Fruit fly (Drosophila melanogaster) whole organism, embryonic: ENCODE data around the gene Alp10.

ENCODE experiments used
- Asciz ChIP-seq: fragments of 200-800 bp; sonication (Bioruptor generic); optimal IDR thresholded peaks from 2 replicates; lab custom pipeline; 2017; ENCODE audit warnings: missing biosample characterization, mild to moderate bottlenecking, missing genetic modification characterization, missing genetic modification reagents
- CG10209 ChIP-seq: fragments of 200-800 bp; sonication (Bioruptor generic); optimal IDR thresholded peaks from 3 replicates; lab custom pipeline; 2017; ENCODE audit warnings: missing biosample characterization, mild to moderate bottlenecking, missing genetic modification characterization, missing genetic modification reagents
- CG1024 ChIP-seq: fragments of 200-800 bp; sonication (Bioruptor generic); IDR thresholded peaks from 2 replicates; pipeline ENCODE4 v1.3.6; 2022; ENCODE audit warnings: missing biosample characterization, missing genetic modification characterization
- CG11504 ChIP-seq: fragments of 200-800 bp; sonication (Bioruptor generic); optimal IDR thresholded peaks from 3 replicates; lab custom pipeline; 2019; ENCODE audit warnings: missing biosample characterization, mild to moderate bottlenecking, missing genetic modification characterization, moderate library complexity
- CG12299 ChIP-seq: fragments of 200-800 bp; sonication (Bioruptor generic); optimal IDR thresholded peaks from 2 replicates; lab custom pipeline; 2018; ENCODE audit warnings: missing biosample characterization, mild to moderate bottlenecking, missing genetic modification characterization
- CG1233 ChIP-seq: fragments of 200-800 bp; sonication (Bioruptor generic); optimal IDR thresholded peaks from 4 replicates; lab custom pipeline; 2018; ENCODE audit warnings: missing biosample characterization, mild to moderate bottlenecking, missing genetic modification characterization
- CG12744 ChIP-seq: fragments of 200-800 bp; sonication (Bioruptor generic); optimal IDR thresholded peaks from 2 replicates; lab custom pipeline; 2016; ENCODE audit warnings: missing biosample characterization, missing genetic modification characterization
- CG13287 ChIP-seq: fragments of 200-800 bp; sonication (Bioruptor generic); IDR thresholded peaks from 2 replicates; pipeline ENCODE4 v1.3.6; 2022; ENCODE audit warnings: missing biosample characterization, missing genetic modification characterization; ENCODE audit not compliant: partially characterized antibody
- CG15479 ChIP-seq: fragments of 200-800 bp; sonication (Bioruptor generic); optimal IDR thresholded peaks from 3 replicates; lab custom pipeline; 2019; ENCODE audit warnings: missing biosample characterization, mild to moderate bottlenecking, missing genetic modification characterization, moderate library complexity
- CG1603 ChIP-seq: fragments of 200-800 bp; sonication (Bioruptor generic); optimal IDR thresholded peaks from 2 replicates; lab custom pipeline; 2019; ENCODE audit warnings: missing biosample characterization, mild to moderate bottlenecking, missing genetic modification characterization, moderate library complexity
- CG3281 ChIP-seq: fragments of 200-800 bp; sonication (Bioruptor generic); optimal IDR thresholded peaks from 3 replicates; lab custom pipeline; 2017; ENCODE audit warnings: missing biosample characterization, mild to moderate bottlenecking, missing genetic modification characterization
- CG33213 ChIP-seq: fragments of 200-800 bp; sonication (Bioruptor generic); optimal IDR thresholded peaks from 3 replicates; lab custom pipeline; 2016; ENCODE audit warnings: missing biosample characterization, missing genetic modification characterization
- CG33557 ChIP-seq: fragments of 200-800 bp; sonication (Bioruptor generic); optimal IDR thresholded peaks from 2 replicates; lab custom pipeline; 2019; ENCODE audit warnings: missing biosample characterization, mild to moderate bottlenecking, missing genetic modification characterization, moderate library complexity
- CG34422 ChIP-seq: fragments of 200-800 bp; sonication (Bioruptor generic); IDR thresholded peaks from 3 replicates; pipeline ENCODE4 v1.3.6; 2022; ENCODE audit warnings: missing biosample characterization, missing genetic modification characterization
- CG4617 ChIP-seq: fragments of 200-800 bp; sonication (Bioruptor generic); optimal IDR thresholded peaks from 3 replicates; lab custom pipeline; 2016; ENCODE audit warnings: missing biosample characterization, missing genetic modification characterization, borderline replicate concordance
- CG5245 ChIP-seq: fragments of 200-800 bp; sonication (Bioruptor generic); optimal IDR thresholded peaks from 3 replicates; lab custom pipeline; 2016; ENCODE audit warnings: missing biosample characterization, missing genetic modification characterization
- CG7372 ChIP-seq: fragments of 200-800 bp; sonication (Bioruptor generic); IDR thresholded peaks from 2 replicates; pipeline ENCODE4 v1.3.6; 2022; ENCODE audit warnings: missing biosample characterization, missing genetic modification characterization
- CG8388 ChIP-seq: fragments of 200-800 bp; sonication (Bioruptor generic); optimal IDR thresholded peaks from 2 replicates; lab custom pipeline; 2019; ENCODE audit warnings: missing biosample characterization, mild to moderate bottlenecking, missing genetic modification characterization, moderate library complexity
- CG8765 ChIP-seq: fragments of 200-800 bp; sonication (Bioruptor generic); IDR thresholded peaks from 2 replicates; pipeline ENCODE4 v1.3.6; 2022; ENCODE audit warnings: missing biosample characterization, missing genetic modification characterization
- CTCF ChIP-seq: fragments of 200-800 bp; sonication (Bioruptor generic); optimal IDR thresholded peaks from 2 replicates; lab custom pipeline; 2017; ENCODE audit warnings: missing biosample characterization, mild to moderate bottlenecking, missing genetic modification characterization, moderate library complexity
- Dfd ChIP-seq, 2 experiments: fragments of >200 bp; optimal IDR thresholded peaks; 2 replicates each; lab custom pipeline; 2017; ENCODE audit warnings: missing biosample characterization in 2 of 2, missing genetic modification characterization in 2 of 2
- Dp ChIP-seq: fragments of 200-800 bp; sonication (Bioruptor generic); optimal IDR thresholded peaks from 2 replicates; lab custom pipeline; 2018; ENCODE audit warnings: missing biosample characterization, mild to moderate bottlenecking, missing genetic modification characterization, moderate library complexity
- E2f2 ChIP-seq: fragments of 200-800 bp; sonication (Bioruptor generic); IDR thresholded peaks from 2 replicates; pipeline ENCODE4 v1.3.6; 2022; ENCODE audit warnings: missing biosample characterization, missing genetic modification characterization
- Fer2 ChIP-seq: fragments of 200-800 bp; sonication (Bioruptor generic); optimal IDR thresholded peaks from 2 replicates; lab custom pipeline; 2018; ENCODE audit warnings: missing biosample characterization, mild to moderate bottlenecking, missing genetic modification characterization, moderate library complexity
- HHEX ChIP-seq: fragments of 200-800 bp; sonication (Bioruptor generic); optimal IDR thresholded peaks from 3 replicates; lab custom pipeline; 2017; ENCODE audit warnings: missing biosample characterization, mild to moderate bottlenecking, missing genetic modification characterization, missing genetic modification reagents
- HmgZ ChIP-seq: fragments of 200-800 bp; sonication (Bioruptor generic); optimal IDR thresholded peaks from 2 replicates; lab custom pipeline; 2018; ENCODE audit warnings: missing biosample characterization, mild to moderate bottlenecking, missing genetic modification characterization
- Hmx ChIP-seq: fragments of 200-800 bp; sonication (Bioruptor generic); optimal IDR thresholded peaks from 2 replicates; lab custom pipeline; 2016; ENCODE audit warnings: missing biosample characterization, missing genetic modification characterization
- Nf-YB ChIP-seq: fragments of 200-800 bp; sonication (Bioruptor generic); optimal IDR thresholded peaks from 3 replicates; lab custom pipeline; 2019; ENCODE audit warnings: missing biosample characterization, mild to moderate bottlenecking, missing genetic modification characterization, moderate library complexity
- Scr ChIP-seq: fragments of 200-800 bp; sonication (Bioruptor generic); IDR thresholded peaks from 2 replicates; pipeline ENCODE4 v1.3.6; 2022; ENCODE audit warnings: missing biosample characterization, missing genetic modification characterization; ENCODE audit not compliant: partially characterized antibody
- Ssrp ChIP-seq: fragments of 200-800 bp; sonication (Bioruptor generic); optimal IDR thresholded peaks from 2 replicates; lab custom pipeline; 2018; ENCODE audit warnings: missing biosample characterization, mild to moderate bottlenecking, missing genetic modification characterization, moderate library complexity
- Tbp ChIP-seq: fragments of >200 bp; optimal IDR thresholded peaks from 2 replicates; lab custom pipeline; 2018; ENCODE audit warnings: missing biosample characterization, missing genetic modification characterization
- Xrp1 ChIP-seq: fragments of 200-800 bp; sonication (Bioruptor generic); IDR thresholded peaks from 2 replicates; pipeline ENCODE4 v1.3.6; 2022; ENCODE audit warnings: missing biosample characterization, missing genetic modification characterization
- ac ChIP-seq: fragments of 200-800 bp; sonication (Bioruptor generic); optimal IDR thresholded peaks from 3 replicates; lab custom pipeline; 2017; ENCODE audit warnings: missing biosample characterization, mild to moderate bottlenecking, missing genetic modification characterization
- amos ChIP-seq: fragments of 200-800 bp; sonication (Bioruptor generic); IDR thresholded peaks from 2 replicates; pipeline ENCODE4 v1.3.6; 2022; ENCODE audit warnings: missing biosample characterization, missing genetic modification characterization; ENCODE audit not compliant: partially characterized antibody
- ato ChIP-seq: fragments of 200-800 bp; sonication (Bioruptor generic); IDR thresholded peaks from 2 replicates; pipeline ENCODE4 v1.3.6; 2022; ENCODE audit warnings: missing biosample characterization, missing genetic modification characterization; ENCODE audit not compliant: partially characterized antibody
- bigmax ChIP-seq: fragments of 200-800 bp; sonication (Bioruptor generic); optimal IDR thresholded peaks from 2 replicates; lab custom pipeline; 2018; ENCODE audit warnings: missing biosample characterization, mild to moderate bottlenecking, missing genetic modification characterization
- ftz-f1 ChIP-seq: fragments of 200-800 bp; sonication (Bioruptor generic); optimal IDR thresholded peaks from 2 replicates; lab custom pipeline; 2016; ENCODE audit warnings: missing biosample characterization, missing genetic modification characterization
- gsb-n ChIP-seq: fragments of 200-800 bp; sonication (Bioruptor generic); optimal IDR thresholded peaks from 3 replicates; lab custom pipeline; 2018; ENCODE audit warnings: missing biosample characterization, mild to moderate bottlenecking, missing genetic modification characterization
- hbn ChIP-seq: fragments of 200-800 bp; sonication (Bioruptor generic); IDR thresholded peaks from 2 replicates; pipeline ENCODE4 v1.3.6; 2022; ENCODE audit warnings: missing biosample characterization, missing genetic modification characterization; ENCODE audit not compliant: partially characterized antibody
- insv ChIP-seq, 2 experiments: fragments of 200-800 bp; sonication (Bioruptor generic); optimal IDR thresholded peaks; 3 replicates each; lab custom pipeline; 2016 to 2018; ENCODE audit warnings: missing biosample characterization in 2 of 2, missing genetic modification characterization in 2 of 2
- kni ChIP-seq: fragments of 200-800 bp; sonication (Bioruptor generic); optimal IDR thresholded peaks from 3 replicates; lab custom pipeline; 2017; ENCODE audit warnings: mild to moderate bottlenecking, missing biosample characterization, missing genetic modification reagents, missing genetic modification characterization
- lilli ChIP-seq: fragments of 200-800 bp; sonication (Bioruptor generic); optimal IDR thresholded peaks from 3 replicates; lab custom pipeline; 2016; ENCODE audit warnings: missing biosample characterization, missing genetic modification characterization
- lmd ChIP-seq: fragments of 200-800 bp; sonication (Bioruptor generic); IDR thresholded peaks from 2 replicates; pipeline ENCODE4 v1.3.6; 2022; ENCODE audit warnings: missing biosample characterization, missing genetic modification characterization
- mirr ChIP-seq: fragments of 200-800 bp; sonication (Bioruptor generic); optimal IDR thresholded peaks from 3 replicates; lab custom pipeline; 2018; ENCODE audit warnings: missing biosample characterization, mild to moderate bottlenecking, missing genetic modification characterization
- nerfin-2 ChIP-seq: fragments of 200-800 bp; sonication (Bioruptor generic); IDR thresholded peaks from 2 replicates; pipeline ENCODE4 v1.3.6; 2022; ENCODE audit warnings: missing biosample characterization, missing genetic modification characterization; ENCODE audit not compliant: partially characterized antibody
- peb ChIP-seq: fragments of 200-800 bp; sonication (Bioruptor generic); IDR thresholded peaks from 2 replicates; pipeline ENCODE4 v1.3.6; 2022; ENCODE audit warnings: missing biosample characterization, missing genetic modification characterization
- ssp ChIP-seq: fragments of 200-800 bp; sonication (Bioruptor generic); IDR thresholded peaks from 2 replicates; pipeline ENCODE4 v1.3.6; 2022; ENCODE audit warnings: missing biosample characterization, missing genetic modification characterization
- tin ChIP-seq: fragments of 200-800 bp; sonication (Bioruptor generic); optimal IDR thresholded peaks from 3 replicates; lab custom pipeline; 2016; ENCODE audit warnings: missing biosample characterization, missing genetic modification characterization
- tx ChIP-seq: fragments of 200-800 bp; sonication (Bioruptor generic); optimal IDR thresholded peaks from 2 replicates; lab custom pipeline; 2016; ENCODE audit warnings: missing biosample characterization, missing genetic modification characterization

Gene Alp10

dm6 chr3L:5563309-5564182, 31.5 kb downstream of the Alp10 start, which contains the start of the genes ScsbetaG and Sras (continued):
- TF ChIP-seq Dp (GFP tag; lab: Kevin White, UChicago) (peak; percentile 67), Ssrp (tag; lab: Kevin White, UChicago) (no peak), Fer2 (tag; lab: Kevin White, UChicago) (no peak), Hmx (GFP tag; lab: Kevin White, UChicago) (no peak), nerfin-2 (GFP tag; lab: Robert Waterston, UW) (no peak), tin (GFP tag; lab: Kevin White, UChicago) (no peak), insv (GFP tag; optimal IDR thresholded peaks at IDR 0.05; lab: Kevin White, UChicago) (no peak), kni (GFP tag; lab: Kevin White, UChicago) (no peak), CG15479 (GFP tag; lab: Kevin White, UChicago) (no peak), CG33213 (GFP tag; lab: Kevin White, UChicago) (peak; percentile 26), CG7372 (no peak), lmd (no peak), HHEX (no peak), CG12299 (tag; lab: Kevin White, UChicago) (no peak), lilli (GFP tag; lab: Kevin White, UChicago) (no peak), peb (no peak), Asciz (GFP tag; lab: Kevin White, UChicago) (no peak), ato (GFP tag; lab: Robert Waterston, UW) (no peak), Xrp1 (GFP tag; lab: Robert Waterston, UW) (no peak), CG34422 (peak; percentile 65; the same call in 1 of the 3 replicates), CTCF (no peak), E2f2 (peak; percentile 75), mirr (no peak), CG10209 (no peak), CG3281 (GFP tag; lab: Kevin White, UChicago) (no peak), hbn (GFP tag; lab: Robert Waterston, UW) (peak; percentile 35; the same call in 1 of the 2 replicates), gsb-n (tag; lab: Kevin White, UChicago) (no peak), ssp (no peak), amos (peak; percentile 52; the same call in 1 of the 2 replicates), CG13287 (GFP tag; lab: Robert Waterston, UW) (peak; percentile 62; the same call in 1 of the 2 replicates), bigmax (GFP tag; lab: Kevin White, UChicago) (no peak), CG4617 (peak; percentile 55), tx (GFP tag; lab: Kevin White, UChicago) (no peak), Scr (peak; percentile 32; the same call in 1 of the 2 replicates), ftz-f1 (GFP tag; lab: Kevin White, UChicago) (peak; percentile 48), CG1024 (GFP tag; lab: Robert Waterston, UW) (no peak), CG8388 (GFP tag; lab: Kevin White, UChicago) (no peak), HmgZ (tag; lab: Kevin White, UChicago) (peak; percentile 66), CG5245 (GFP tag; lab: Kevin White, UChicago) (no peak), CG1603 (peak; percentile 65), CG8765 (GFP tag; lab: Robert Waterston, UW) (no peak), CG1233 (GFP tag; lab: Kevin White, UChicago) (no peak), CG33557 (GFP tag; lab: Kevin White, UChicago) (no peak), Tbp (no peak), Nf-YB (no peak), ac (no peak), Dfd (GFP tag; optimal IDR thresholded peaks at IDR 0.05; lab: Kevin White, UChicago) (no peak), CG11504 (tag; lab: Kevin White, UChicago) (no peak), CG12744 (GFP tag; lab: Kevin White, UChicago) (no peak)
